Fruit fly (Drosophila melanogaster) whole organism, embryonic: ENCODE measurements around the gene Jhbp12.

Experiments
- Atf6 ChIP-seq: fragments of 200-800 bp; sonication (Bioruptor generic); IDR thresholded peaks from 2 replicates; pipeline ENCODE4 v1.3.6; 2022; ENCODE audit warnings: missing biosample characterization, missing genetic modification characterization
- Bgb ChIP-seq: fragments of 200-800 bp; sonication (Bioruptor generic); IDR thresholded peaks from 2 replicates; pipeline ENCODE4 v1.3.6; 2022; ENCODE audit warnings: missing biosample characterization, missing genetic modification characterization; ENCODE audit not compliant: partially characterized antibody
- CG10543 ChIP-seq: fragments of 200-800 bp; sonication (Bioruptor generic); optimal IDR thresholded peaks from 3 replicates; lab custom pipeline; 2017; ENCODE audit warnings: missing biosample characterization, mild to moderate bottlenecking, missing genetic modification characterization, moderate library complexity
- CG10979 ChIP-seq: fragments of 200-800 bp; sonication (Bioruptor generic); optimal IDR thresholded peaks from 2 replicates; lab custom pipeline; 2018; ENCODE audit warnings: missing biosample characterization, mild to moderate bottlenecking, missing genetic modification characterization, moderate library complexity
- CG11560 ChIP-seq: fragments of 200-800 bp; sonication (Bioruptor generic); IDR thresholded peaks from 3 replicates; pipeline ENCODE4 v1.3.6; 2022; ENCODE audit warnings: missing biosample characterization, missing genetic modification characterization
- CG11695 ChIP-seq: fragments of 200-800 bp; sonication (Bioruptor generic); IDR thresholded peaks from 3 replicates; pipeline ENCODE4 v1.3.6; 2022; ENCODE audit warnings: missing biosample characterization, missing genetic modification characterization
- CG12769 ChIP-seq: fragments of 200-800 bp; sonication (Bioruptor generic); optimal IDR thresholded peaks from 2 replicates; lab custom pipeline; 2019; ENCODE audit warnings: missing biosample characterization, mild to moderate bottlenecking, missing genetic modification characterization, moderate library complexity
- CG13624 ChIP-seq: fragments of 200-800 bp; sonication (Bioruptor generic); optimal IDR thresholded peaks from 2 replicates; lab custom pipeline; 2016; ENCODE audit warnings: missing biosample characterization, missing genetic modification characterization
- CG15011 ChIP-seq: fragments of 200-800 bp; sonication (Bioruptor generic); optimal IDR thresholded peaks from 3 replicates; lab custom pipeline; 2018; ENCODE audit warnings: missing biosample characterization, mild to moderate bottlenecking, missing genetic modification characterization
- CG15269 ChIP-seq: fragments of 200-800 bp; sonication (Bioruptor generic); optimal IDR thresholded peaks from 2 replicates; lab custom pipeline; 2018; ENCODE audit warnings: missing biosample characterization, mild to moderate bottlenecking, missing genetic modification characterization, moderate library complexity
- CG16813 ChIP-seq: fragments of 200-800 bp; sonication (Bioruptor generic); IDR thresholded peaks from 3 replicates; pipeline ENCODE4 v1.3.6; 2022; ENCODE audit warnings: missing biosample characterization, missing genetic modification characterization; ENCODE audit not compliant: partially characterized antibody
- CG16863 ChIP-seq: fragments of 200-800 bp; sonication (Bioruptor generic); optimal IDR thresholded peaks from 3 replicates; lab custom pipeline; 2016; ENCODE audit warnings: missing biosample characterization, missing genetic modification characterization
- CG17802 ChIP-seq: fragments of 200-800 bp; sonication (Bioruptor generic); optimal IDR thresholded peaks from 2 replicates; lab custom pipeline; 2018; ENCODE audit warnings: missing biosample characterization, mild to moderate bottlenecking, missing genetic modification characterization, moderate library complexity
- CG17829 ChIP-seq: fragments of 200-800 bp; optimal IDR thresholded peaks from 2 replicates; lab custom pipeline; 2019; ENCODE audit warnings: missing biosample characterization, mild to moderate bottlenecking, missing genetic modification characterization, moderate library complexity
- CG2202 ChIP-seq: fragments of 200-800 bp; sonication (Bioruptor generic); optimal IDR thresholded peaks from 2 replicates; lab custom pipeline; 2018; ENCODE audit warnings: missing biosample characterization, mild to moderate bottlenecking, missing genetic modification characterization
- CG34376 ChIP-seq: fragments of 200-800 bp; sonication (Bioruptor generic); optimal IDR thresholded peaks from 2 replicates; lab custom pipeline; 2018; ENCODE audit warnings: missing biosample characterization, mild to moderate bottlenecking, missing genetic modification characterization
- CG43689 ChIP-seq: fragments of 200-800 bp; sonication (Bioruptor generic); IDR thresholded peaks from 2 replicates; pipeline ENCODE4 v1.3.6; 2022; ENCODE audit warnings: missing biosample characterization, missing genetic modification characterization
- CG6654 ChIP-seq: fragments of 200-800 bp; sonication (Bioruptor generic); optimal IDR thresholded peaks from 2 replicates; lab custom pipeline; 2017; ENCODE audit warnings: missing biosample characterization, mild to moderate bottlenecking, missing genetic modification characterization
- CG6854 ChIP-seq: fragments of 200-800 bp; sonication (Bioruptor generic); optimal IDR thresholded peaks from 3 replicates; lab custom pipeline; 2017; ENCODE audit warnings: missing biosample characterization, mild to moderate bottlenecking, missing genetic modification characterization
- CG7556 ChIP-seq: fragments of 200-800 bp; sonication (Bioruptor generic); optimal IDR thresholded peaks from 2 replicates; lab custom pipeline; 2017; ENCODE audit warnings: missing biosample characterization, mild to moderate bottlenecking, missing genetic modification characterization
- CG7745 ChIP-seq: fragments of 200-800 bp; sonication (Bioruptor generic); optimal IDR thresholded peaks from 2 replicates; lab custom pipeline; 2018; ENCODE audit warnings: missing biosample characterization, mild to moderate bottlenecking, missing genetic modification characterization, moderate library complexity
- CG8290 ChIP-seq, 3 experiments: fragments of 200-800 bp; sonication (Bioruptor generic); optimal IDR thresholded peaks; 2 replicates each; lab custom pipeline; 2016 to 2019; ENCODE audit warnings: missing biosample characterization in 3 of 3, missing genetic modification characterization in 3 of 3, mild to moderate bottlenecking in 2 of 3, moderate library complexity in 1 of 3
- CG8765 ChIP-seq: fragments of 200-800 bp; sonication (Bioruptor generic); IDR thresholded peaks from 2 replicates; pipeline ENCODE4 v1.3.6; 2022; ENCODE audit warnings: missing biosample characterization, missing genetic modification characterization
- Ets65A ChIP-seq: fragments of 200-800 bp; sonication (Bioruptor generic); peaks from one replicate; lab custom pipeline; 2016; ENCODE audit warnings: missing biosample characterization, missing genetic modification characterization
- MBD-R2 ChIP-seq: fragments of 200-800 bp; sonication (Bioruptor generic); IDR thresholded peaks from 2 replicates; pipeline ENCODE4 v1.3.6; 2022; ENCODE audit warnings: missing biosample characterization, missing genetic modification characterization
- Mes4 ChIP-seq: fragments of 200-800 bp; sonication (Bioruptor generic); optimal IDR thresholded peaks from 2 replicates; lab custom pipeline; 2016; ENCODE audit warnings: missing biosample characterization, missing genetic modification characterization
- NC2β ChIP-seq: fragments of 200-800 bp; sonication (Bioruptor generic); optimal IDR thresholded peaks from 2 replicates; lab custom pipeline; 2016; ENCODE audit warnings: missing biosample characterization, missing genetic modification characterization
- Optix ChIP-seq: fragments of 200-800 bp; sonication (Bioruptor generic); IDR thresholded peaks from 3 replicates; pipeline ENCODE4 v1.3.6; 2022; ENCODE audit warnings: missing biosample characterization, missing genetic modification characterization
- Taf1 ChIP-seq: fragments of 200-800 bp; sonication (Bioruptor generic); IDR thresholded peaks from 2 replicates; pipeline ENCODE4 v1.3.6; 2022; ENCODE audit warnings: missing biosample characterization, missing genetic modification characterization
- Usf ChIP-seq: fragments of 200-800 bp; sonication (Bioruptor generic); optimal IDR thresholded peaks from 2 replicates; lab custom pipeline; 2017; ENCODE audit warnings: missing genotype, missing biosample characterization, missing genetic modification characterization
- Xbp1 ChIP-seq: fragments of 200-800 bp; sonication (Bioruptor generic); optimal IDR thresholded peaks from 3 replicates; lab custom pipeline; 2016; ENCODE audit warnings: missing biosample characterization, mild to moderate bottlenecking, missing genetic modification characterization
- abd-A ChIP-seq: fragments of 200-800 bp; sonication (Bioruptor generic); optimal IDR thresholded peaks from 3 replicates; lab custom pipeline; 2019; ENCODE audit warnings: missing biosample characterization, mild to moderate bottlenecking, missing genetic modification characterization, moderate library complexity
- cad ChIP-seq: fragments of >200 bp; optimal IDR thresholded peaks from 2 replicates; lab custom pipeline; 2017; ENCODE audit warnings: missing biosample characterization, missing genetic modification characterization
- chinmo ChIP-seq: fragments of 200-800 bp; sonication (Bioruptor generic); IDR thresholded peaks from 4 replicates; pipeline ENCODE4 v1.3.6; 2022; ENCODE audit warnings: missing biosample characterization, missing genetic modification characterization; ENCODE audit not compliant: partially characterized antibody
- da ChIP-seq: fragments of 200-800 bp; sonication (Bioruptor generic); optimal IDR thresholded peaks from 2 replicates; lab custom pipeline; 2016; ENCODE audit warnings: missing biosample characterization, missing genetic modification characterization
- dmrt99B ChIP-seq: fragments of 200-800 bp; sonication (Bioruptor generic); optimal IDR thresholded peaks from 2 replicates; lab custom pipeline; 2018; ENCODE audit warnings: missing biosample characterization, mild to moderate bottlenecking, missing genetic modification characterization, moderate library complexity
- eve ChIP-seq, 2 experiments: fragments of >200 bp; optimal IDR thresholded peaks; 2 replicates each; lab custom pipeline; 2017; ENCODE audit warnings: missing biosample characterization in 2 of 2, missing genetic modification characterization in 2 of 2
- eyg ChIP-seq: fragments of 200-800 bp; sonication (Bioruptor generic); optimal IDR thresholded peaks from 3 replicates; lab custom pipeline; 2016; ENCODE audit warnings: missing biosample characterization, missing genetic modification characterization
- fd96Cb ChIP-seq: fragments of 200-800 bp; sonication (Bioruptor generic); optimal IDR thresholded peaks from 2 replicates; lab custom pipeline; 2018; ENCODE audit warnings: missing biosample characterization, mild to moderate bottlenecking, missing genetic modification characterization, moderate library complexity
- gce ChIP-seq: fragments of 200-800 bp; sonication (Bioruptor generic); IDR thresholded peaks from 3 replicates; pipeline ENCODE4 v1.3.6; 2022; ENCODE audit warnings: missing biosample characterization, missing genetic modification characterization
- inv ChIP-seq: fragments of 200-800 bp; sonication (Bioruptor generic); IDR thresholded peaks from 2 replicates; pipeline ENCODE4 v1.3.6; 2022; ENCODE audit warnings: missing biosample characterization, missing genetic modification characterization; ENCODE audit not compliant: partially characterized antibody
- knrl ChIP-seq: fragments of 200-800 bp; sonication (Bioruptor generic); IDR thresholded peaks from 3 replicates; pipeline ENCODE4 v1.3.6; 2022; ENCODE audit warnings: missing biosample characterization, missing genetic modification characterization; ENCODE audit not compliant: partially characterized antibody
- onecut ChIP-seq: fragments of 200-800 bp; sonication (Bioruptor generic); IDR thresholded peaks from 2 replicates; pipeline ENCODE4 v1.3.6; 2022; ENCODE audit warnings: missing biosample characterization, missing genetic modification characterization
- pb ChIP-seq: fragments of 200-800 bp; sonication (Bioruptor generic); optimal IDR thresholded peaks from 3 replicates; lab custom pipeline; 2016; ENCODE audit warnings: missing biosample characterization, missing genetic modification characterization
- pros ChIP-seq: fragments of 200-800 bp; sonication (Bioruptor generic); optimal IDR thresholded peaks from 3 replicates; lab custom pipeline; 2019; ENCODE audit warnings: missing biosample characterization, mild to moderate bottlenecking, missing genetic modification characterization, moderate library complexity
- shn ChIP-seq: fragments of 200-800 bp; sonication (Bioruptor generic); optimal IDR thresholded peaks from 3 replicates; lab custom pipeline; 2016; ENCODE audit warnings: missing biosample characterization, missing genetic modification characterization
- slou ChIP-seq: fragments of 200-800 bp; sonication (Bioruptor generic); optimal IDR thresholded peaks from 3 replicates; lab custom pipeline; 2016; ENCODE audit warnings: missing biosample characterization, missing genetic modification characterization
- z ChIP-seq: fragments of 200-800 bp; sonication (Bioruptor generic); IDR thresholded peaks from 3 replicates; pipeline ENCODE4 v1.3.6; 2022; ENCODE audit warnings: missing biosample characterization, missing genetic modification characterization
- zfh2 ChIP-seq: fragments of 200-800 bp; sonication (Bioruptor generic); optimal IDR thresholded peaks from 2 replicates; lab custom pipeline; 2016; ENCODE audit warnings: missing biosample characterization, missing genetic modification characterization

Jhbp12 gene

dm6 chr3R:24544388-24544787, 19.8 kb downstream of the Jhbp12 start, which contains the start of gene Esyt2 (continued):
- TF ChIP-seq zfh2 (GFP tag; lab: Kevin White, UChicago) (peak; percentile 34), Xbp1 (GFP tag; lab: Kevin White, UChicago) (peak; percentile 26), Taf1 (GFP tag; lab: Robert Waterston, UW) (no peak), onecut (GFP tag; lab: Robert Waterston, UW) (no peak), eve (GFP tag; optimal IDR thresholded peaks at IDR 0.05; lab: Kevin White, UChicago) (no peak), slou (GFP tag; lab: Kevin White, UChicago) (no peak), NC2β (GFP tag; lab: Kevin White, UChicago) (no peak), CG2202 (tag; lab: Kevin White, UChicago) (no peak), CG16863 (GFP tag; lab: Kevin White, UChicago) (no peak), knrl (GFP tag; lab: Robert Waterston, UW) (no peak), MBD-R2 (GFP tag; lab: Robert Waterston, UW) (peak; percentile 48; the same call in 1 of the 2 replicates), inv (GFP tag; lab: Robert Waterston, UW) (no peak), CG13624 (GFP tag; lab: Kevin White, UChicago) (no peak), CG6854 (GFP tag; lab: Kevin White, UChicago) (peak; percentile 48), Optix (GFP tag; lab: Robert Waterston, UW) (0 out of 3 replicates have a peak, but pooled peaks have one; percentile 30), CG7556 (peak; percentile 30), CG16813 (no peak), CG15011 (GFP tag; lab: Kevin White, UChicago) (peak; percentile 17), CG7745 (tag; lab: Kevin White, UChicago) (no peak), CG17802 (tag; lab: Kevin White, UChicago) (no peak), pb (GFP tag; lab: Kevin White, UChicago) (no peak), dmrt99B (tag; lab: Kevin White, UChicago) (peak; percentile 42), fd96Cb (peak; percentile 3), Mes4 (GFP tag; lab: Kevin White, UChicago) (no peak), CG11695 (peak; percentile 63; the same call in 2 of the 3 replicates), Usf (GFP tag; lab: Kevin White, UChicago) (peak; percentile 11), CG15269 (tag; lab: Kevin White, UChicago) (peak; percentile 51)

DNA sequence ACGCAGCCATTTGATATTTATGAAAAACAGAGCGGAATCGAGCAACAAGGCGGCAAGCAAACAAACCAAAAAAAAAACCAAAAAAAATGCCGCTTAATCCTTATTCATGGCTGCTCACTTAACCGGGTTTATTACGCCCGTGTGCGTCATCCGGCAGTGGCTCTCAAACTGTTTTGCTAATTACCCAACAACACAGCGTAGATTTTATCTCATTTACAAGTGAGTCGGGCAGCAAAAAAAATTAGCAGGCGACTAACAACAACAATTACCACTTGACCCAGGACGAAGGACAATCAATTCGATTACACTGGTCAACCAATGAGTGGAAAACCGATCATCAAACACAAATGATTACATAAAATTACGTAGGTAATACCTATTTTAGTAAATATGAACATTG, 23.6 kb downstream of the Jhbp12 start:
- TF ChIP-seq Ets65A (GFP tag; lab: Kevin White, UChicago) (peak; percentile 67), pros (GFP tag; lab: Kevin White, UChicago) (no peak), CG6654 (GFP tag; lab: Kevin White, UChicago) (peak; percentile 80), cad (GFP tag; lab: Kevin White, UChicago) (peak; percentile 26)

- TF ChIP-seq CG17829 (tag; lab: Kevin White, UChicago) (no peak), CG34376 (GFP tag; lab: Kevin White, UChicago) (peak; percentile 50), Bgb (GFP tag; lab: Robert Waterston, UW) (peak; percentile 43; the same call in 1 of the 2 replicates), Atf6 (no peak), CG10543 (GFP tag; lab: Kevin White, UChicago) (peak; percentile 14), chinmo (peak; percentile 73; the same call in 3 of the 4 replicates), gce (GFP tag; lab: Robert Waterston, UW) (no peak), abd-A (tag; lab: Kevin White, UChicago) (peak; percentile 53), CG10979 (no peak), CG43689 (GFP tag; lab: Robert Waterston, UW) (no peak), dmrt99B (tag; lab: Kevin White, UChicago) (no peak), z (peak; percentile 96), CG12769 (tag; lab: Kevin White, UChicago) (no peak), CG8290 (GFP tag; optimal IDR thresholded peaks at IDR 0.05; lab: Kevin White, UChicago) (no peak), CG8290 (tag; optimal IDR thresholded peaks at IDR 0.05; lab: Kevin White, UChicago) (peak in 1 of 2 experiments; percentile 22), CG11560 (tag; lab: Robert Waterston, UW) (no peak), eyg (no peak), CG8765 (GFP tag; lab: Robert Waterston, UW) (no peak), shn (GFP tag; lab: Kevin White, UChicago) (no peak), da (no peak)
Observed at dm6 chr3R:24548832-24549231, 24.2 kb downstream of the Jhbp12 start.
